Fruit fly (Drosophila melanogaster) S2 (cell line): Measurements from ENCODE around the gene Ir76a.
"Not testable (repeated sequence)": the region's sequence is repeated elsewhere in the genome, so short reads cannot be mapped to it uniquely, and the experiment has no call there.

Experiments
- CG8478 ChIP-seq: fragments of >200 bp; optimal IDR thresholded peaks from 2 replicates; lab custom pipeline; 2018
- CTCF ChIP-seq, 2 experiments: fragments of >200 bp; optimal IDR thresholded peaks; 2 replicates each; lab custom pipeline; 2018

- not testable (repeated sequence) for TF ChIP-seq CTCF (optimal IDR thresholded peaks at IDR 0.05; lab: Kevin White, UChicago); CG8478
Observed at dm6 chr3L:19760109-19760508, 39.0 kb upstream of the Ir76a start, which contains the start of gene Vtld.
